Worm (Caenorhabditis elegans): ENCODE measurements around the gene R02F2.10.
A peak's percentile ranks its signal among the peaks of the same experiment; 100 is the strongest.

R02F2.10 gene

ce11 chrIII:5449762-5450308 lies 28.3 kb upstream of the R02F2.10 start, which contains the start of gene F48E8.8 (continued):
- TF ChIP-seq atf-7 (tag; optimal IDR thresholded peaks at IDR 0.05) (no peak), somi-1 (GFP tag; optimal IDR thresholded peaks at IDR 0.05) (no peak), nhr-80 (tag; optimal IDR thresholded peaks at IDR 0.05) (peak; percentile 31), dox-1 (GFP tag; IDR thresholded peaks at IDR 0.05) (peak; percentile 24; the same call in 1 of the 2 replicates)

ce11 chrIII:5450430-5450829 lies 27.7 kb upstream of the R02F2.10 start, which contains the start of gene paa-1:
Gene paa-1, plus strand, starts transcription at chrIII:5450730.
- TF ChIP-seq snpc-1.3 (tag; optimal IDR thresholded peaks at IDR 0.05; ENCODE audit: insufficient read depth) (no peak), tbx-9 (tag; optimal IDR thresholded peaks at IDR 0.05; ENCODE audit: borderline replicate concordance) (no peak), bed-2 (GFP tag; IDR thresholded peaks at IDR 0.05) (no peak), attf-6 (GFP tag; IDR thresholded peaks at IDR 0.05) (no peak), ceh-27 (GFP tag; optimal IDR thresholded peaks at IDR 0.05) (no peak), snpc-1.1 (tag; optimal IDR thresholded peaks at IDR 0.05; ENCODE audit: insufficient read depth) (no peak), pha-4 (tag; optimal IDR thresholded peaks at IDR 0.05) (no peak), ztf-22 (GFP tag; optimal IDR thresholded peaks at IDR 0.05) (no peak), zim-3 (tag; optimal IDR thresholded peaks at IDR 0.05) (no peak), hlh-26 (GFP tag; conservative IDR thresholded peaks at IDR 0.05) (no peak), tbp1 (GFP tag; optimal IDR thresholded peaks at IDR 0.05) (no peak)

- no peak for TF ChIP-seq hlh-12 (tag; optimal IDR thresholded peaks at IDR 0.05)
- TF ChIP-seq B0336.3 (GFP tag; IDR thresholded peaks at IDR 0.05): 0 out of 2 replicates have a peak, but pooled peaks have one; percentile 18
- TF ChIP-seq F57C9.4 (tag; optimal IDR thresholded peaks at IDR 0.05): no peak
- no peak for TF ChIP-seq ceh-27 (GFP tag; optimal IDR thresholded peaks at IDR 0.05)
- peak; percentile 19 for TF ChIP-seq repo-1 (tag; optimal IDR thresholded peaks at IDR 0.05)
- TF ChIP-seq lin-35 (GFP tag; optimal IDR thresholded peaks at IDR 0.05): no peak
- TF ChIP-seq zim-3 (tag; optimal IDR thresholded peaks at IDR 0.05): no peak
- 0 out of 2 replicates have a peak, but pooled peaks have one; percentile 16 for TF ChIP-seq mcd-1 (GFP tag; IDR thresholded peaks at IDR 0.05)
These were observed 24.8 kb upstream of the R02F2.10 start, which contains the start of gene F48E8.4 for ce11 chrIII:5453290-5453689. Gene F48E8.4, plus strand, starts transcription at chrIII:5453590.

ce11 chrIII:5461079-5461478 lies 17.0 kb upstream of the R02F2.10 start, which contains the start of gene F48E8.3:
Gene F48E8.3, plus strand, starts transcription at chrIII:5461379.
- TF ChIP-seq rpc-1 (optimal IDR thresholded peaks at IDR 0.05) (no peak), rpc-1 (tag; optimal IDR thresholded peaks at IDR 0.05) (no peak), F22D6.2 (tag; optimal IDR thresholded peaks at IDR 0.05) (no peak), dpff-1 (tag; optimal IDR thresholded peaks at IDR 0.05) (no peak), ztf-18 (tag; optimal IDR thresholded peaks at IDR 0.05) (no peak), F55B11.4 (tag; optimal IDR thresholded peaks at IDR 0.05; ENCODE audit: borderline replicate concordance, insufficient read depth) (no peak), K11D2.4 (GFP tag; IDR thresholded peaks at IDR 0.05) (no peak), B0261.1 (tag; optimal IDR thresholded peaks at IDR 0.05) (no peak), lsy-27 (tag; optimal IDR thresholded peaks at IDR 0.05; ENCODE audit: borderline replicate concordance, insufficient read depth) (no peak), T07F8.4 (tag; optimal IDR thresholded peaks at IDR 0.05) (no peak)

ce11 chrIII:5464077-5464476 lies 14.0 kb upstream of the R02F2.10 start, which contains the start of gene F48E8.2:
Gene F48E8.2, plus strand, starts transcription at chrIII:5464377.
- no peak for TF ChIP-seq athp-1 (tag; optimal IDR thresholded peaks at IDR 0.05)
- no peak for TF ChIP-seq attf-5 (GFP tag; optimal IDR thresholded peaks at IDR 0.05)
- no peak for TF ChIP-seq gei-17 (GFP tag; optimal IDR thresholded peaks at IDR 0.05)
- TF ChIP-seq bed-1 (GFP tag; IDR thresholded peaks at IDR 0.05): no peak
- no peak for TF ChIP-seq C06A6.2 (GFP tag; conservative IDR thresholded peaks at IDR 0.05)
- TF ChIP-seq ceh-91 (GFP tag; IDR thresholded peaks at IDR 0.05): no peak
- no peak for TF ChIP-seq snpc-1.1 (tag; optimal IDR thresholded peaks at IDR 0.05; ENCODE audit: insufficient read depth)
- TF ChIP-seq chd-7 (tag; optimal IDR thresholded peaks at IDR 0.05): no peak
- no peak for TF ChIP-seq B0035.1 (tag; optimal IDR thresholded peaks at IDR 0.05)
- TF ChIP-seq nhr-90 (tag; optimal IDR thresholded peaks at IDR 0.05): no peak
- no peak for TF ChIP-seq F37B4.10 (GFP tag; IDR thresholded peaks at IDR 0.05)
- no peak for TF ChIP-seq let-526 (GFP tag; IDR thresholded peaks at IDR 0.05)
- no peak for TF ChIP-seq repo-1 (tag; optimal IDR thresholded peaks at IDR 0.05)
- TF ChIP-seq bed-2 (GFP tag; IDR thresholded peaks at IDR 0.05): no peak

Data from whole organism, young adult.